Worm (Caenorhabditis elegans) whole organism, L4 larva: ENCODE data around the gene C05E11.6.

ENCODE experiments used
- F10B5.3 ChIP-seq: sonication (generic microtip); optimal IDR thresholded peaks from 2 replicates; lab custom pipeline; 2016; ENCODE audit warnings: mild to moderate bottlenecking, missing genetic modification characterization, missing compliant biosample characterization
- T26A8.4 ChIP-seq: fragments of 200-800 bp; sonication (Bioruptor generic); IDR thresholded peaks from 2 replicates; pipeline ENCODE4 v1.3.6; 2022; ENCODE audit warnings: missing genetic modification characterization, missing compliant biosample characterization
- Y75B8A.6 ChIP-seq: fragments of 200-800 bp; sonication (Bioruptor generic); IDR thresholded peaks from 2 replicates; pipeline ENCODE4 v1.3.6; 2022; ENCODE audit warnings: missing genetic modification reagents, missing genetic modification characterization, missing compliant biosample characterization
- ZK337.2 ChIP-seq: fragments of 200-800 bp; sonication (Bioruptor generic); IDR thresholded peaks from 2 replicates; pipeline ENCODE4 v1.3.6; 2022; ENCODE audit warnings: missing genetic modification reagents, missing genetic modification characterization, missing compliant biosample characterization
- ZK546.5 ChIP-seq, 2 experiments: sonication (generic microtip); optimal IDR thresholded peaks; 2 replicates each; lab custom pipeline; 2017; ENCODE audit warnings: missing biosample characterization in 2 of 2, missing genetic modification characterization in 2 of 2
- aly-2 ChIP-seq: sonication (generic microtip); optimal IDR thresholded peaks from 2 replicates; lab custom pipeline; 2018; ENCODE audit warnings: missing biosample characterization, missing genetic modification characterization
- ceh-28 ChIP-seq: fragments of 150-350 bp; optimal IDR thresholded peaks from 2 replicates; lab custom pipeline; 2014; ENCODE audit warnings: missing biosample characterization, missing genetic modification reagents, missing genetic modification characterization
- ceh-44 ChIP-seq: fragments of 200-800 bp; sonication (Bioruptor generic); IDR thresholded peaks from 2 replicates; pipeline ENCODE4 v1.3.6; 2022; ENCODE audit warnings: missing genetic modification reagents, missing genetic modification characterization, missing compliant biosample characterization
- ceh-62 ChIP-seq: sonication (generic microtip); optimal IDR thresholded peaks from 2 replicates; lab custom pipeline; 2017; ENCODE audit warnings: missing biosample characterization, missing genetic modification characterization
- ceh-82 ChIP-seq: sonication (generic microtip); optimal IDR thresholded peaks from 2 replicates; lab custom pipeline; 2017; ENCODE audit warnings: missing biosample characterization, missing genetic modification characterization
- ces-1 ChIP-seq: fragments of 150-350 bp; sonication (generic microtip); optimal IDR thresholded peaks from 4 replicates; lab custom pipeline; 2014; ENCODE audit warnings: missing biosample characterization, missing genetic modification reagents, missing genetic modification characterization
- cey-2 ChIP-seq: sonication (generic microtip); optimal IDR thresholded peaks from 3 replicates; lab custom pipeline; 2017; ENCODE audit warnings: missing genetic modification characterization, mild to moderate bottlenecking, missing compliant biosample characterization, antibody characterized with exemption, borderline replicate concordance; ENCODE audit not compliant: insufficient read depth
- ctbp-1 ChIP-seq: fragments of 200-800 bp; sonication (Bioruptor generic); IDR thresholded peaks from 2 replicates; pipeline ENCODE4 v1.3.6; 2022; ENCODE audit warnings: missing genetic modification reagents, missing genetic modification characterization, missing compliant biosample characterization
- daf-12 ChIP-seq: fragments of 150-350 bp; optimal IDR thresholded peaks from 2 replicates; lab custom pipeline; 2014; ENCODE audit warnings: missing biosample characterization, missing genetic modification reagents, missing genetic modification characterization
- daf-8 ChIP-seq: fragments of 200-800 bp; sonication (Bioruptor generic); IDR thresholded peaks from 2 replicates; pipeline ENCODE4 v1.3.6; 2022; ENCODE audit warnings: missing genetic modification characterization, missing compliant biosample characterization
- dmd-6 ChIP-seq: fragments of 200-800 bp; sonication (Bioruptor generic); IDR thresholded peaks from 2 replicates; pipeline ENCODE4 v1.3.6; 2022; ENCODE audit warnings: missing genetic modification reagents, missing genetic modification characterization, missing compliant biosample characterization
- dmd-8 ChIP-seq: fragments of 200-800 bp; sonication (Bioruptor generic); IDR thresholded peaks from 2 replicates; pipeline ENCODE4 v1.3.6; 2022; ENCODE audit warnings: missing genetic modification characterization, missing compliant biosample characterization
- dve-1 ChIP-seq: sonication (generic microtip); optimal IDR thresholded peaks from 2 replicates; lab custom pipeline; 2017; ENCODE audit warnings: antibody characterized with exemption, mild to moderate bottlenecking, missing genetic modification characterization, missing compliant biosample characterization; ENCODE audit not compliant: insufficient read depth
- fkh-10 ChIP-seq: fragments of 150-350 bp; optimal IDR thresholded peaks from 2 replicates; lab custom pipeline; 2014; ENCODE audit warnings: missing biosample characterization, missing genetic modification reagents, missing genetic modification characterization
- hlh-11 ChIP-seq: fragments of 200-800 bp; sonication (Bioruptor generic); optimal IDR thresholded peaks from 2 replicates; lab custom pipeline; 2018; ENCODE audit warnings: mild to moderate bottlenecking, missing genetic modification characterization, missing compliant biosample characterization
- hlh-30 ChIP-seq: sonication (generic microtip); optimal IDR thresholded peaks from 2 replicates; lab custom pipeline; 2017; ENCODE audit warnings: antibody characterized with exemption, mild to moderate bottlenecking, missing genetic modification characterization, missing compliant biosample characterization; ENCODE audit not compliant: insufficient read depth
- lin-1 ChIP-seq: fragments of 200-800 bp; sonication (Bioruptor generic); IDR thresholded peaks from 2 replicates; pipeline ENCODE4 v1.3.6; 2022; ENCODE audit warnings: missing genetic modification reagents, missing genetic modification characterization, missing compliant biosample characterization
- lin-38 ChIP-seq: fragments of 200-800 bp; sonication (Bioruptor generic); IDR thresholded peaks from 2 replicates; pipeline ENCODE4 v1.3.6; 2022; ENCODE audit warnings: missing genetic modification reagents, missing genetic modification characterization, missing compliant biosample characterization
- lir-3 ChIP-seq: sonication (generic microtip); optimal IDR thresholded peaks from 2 replicates; lab custom pipeline; 2016; ENCODE audit warnings: mild to moderate bottlenecking, missing genetic modification characterization, missing compliant biosample characterization
- madf-5 ChIP-seq, 2 experiments: fragments of 200-800 bp; sonication (Bioruptor generic); IDR thresholded peaks; 2 replicates each; pipeline ENCODE4 v1.3.6; 2022; ENCODE audit warnings: missing compliant biosample characterization in 2 of 2, missing genetic modification characterization in 2 of 2
- mdl-1 ChIP-seq, 2 experiments: fragments of 150-350 bp in 1 of 2; sonication (generic microtip) in 1 of 2; optimal IDR thresholded peaks; 2 replicates each; lab custom pipeline; 2014 to 2017; ENCODE audit warnings: missing biosample characterization in 2 of 2, missing genetic modification characterization in 2 of 2
- mdt-29 ChIP-seq: fragments of 200-800 bp; sonication (Bioruptor generic); IDR thresholded peaks from 2 replicates; pipeline ENCODE4 v1.3.6; 2022; ENCODE audit warnings: missing genetic modification reagents, missing genetic modification characterization, missing compliant biosample characterization
- mep-1 ChIP-seq: fragments of 150-350 bp; sonication (generic microtip); optimal IDR thresholded peaks from 3 replicates; lab custom pipeline; 2014; ENCODE audit warnings: missing biosample characterization, missing genetic modification characterization
- mxl-3 ChIP-seq: fragments of 200-800 bp; sonication (Bioruptor generic); optimal IDR thresholded peaks from 2 replicates; lab custom pipeline; 2018; ENCODE audit warnings: mild to moderate bottlenecking, missing genetic modification characterization, missing compliant biosample characterization
- nhr-11 ChIP-seq: fragments of 150-350 bp; optimal IDR thresholded peaks from 2 replicates; lab custom pipeline; 2014; ENCODE audit warnings: missing biosample characterization, missing genetic modification characterization
- nhr-111 ChIP-seq: fragments of 200-800 bp; sonication (Bioruptor generic); optimal IDR thresholded peaks from 2 replicates; lab custom pipeline; 2018; ENCODE audit warnings: mild to moderate bottlenecking, missing genetic modification characterization, missing compliant biosample characterization
- nhr-25 ChIP-seq: sonication (generic microtip); optimal IDR thresholded peaks from 2 replicates; lab custom pipeline; 2017; ENCODE audit warnings: missing genetic modification characterization, mild to moderate bottlenecking, missing compliant biosample characterization, antibody characterized with exemption, moderate library complexity, borderline replicate concordance; ENCODE audit not compliant: insufficient read depth
- nhr-28 ChIP-seq: fragments of 150-350 bp; optimal IDR thresholded peaks from 2 replicates; lab custom pipeline; 2014; ENCODE audit warnings: missing biosample characterization, missing genetic modification characterization
- nhr-42 ChIP-seq: fragments of 200-800 bp; sonication (Bioruptor generic); IDR thresholded peaks from 2 replicates; pipeline ENCODE4 v1.3.6; 2022; ENCODE audit warnings: missing genetic modification characterization, missing compliant biosample characterization
- nhr-48 ChIP-seq: sonication (generic microtip); optimal IDR thresholded peaks from 2 replicates; lab custom pipeline; 2016; ENCODE audit warnings: mild to moderate bottlenecking, missing genetic modification characterization, missing compliant biosample characterization
- rbr-2 ChIP-seq: sonication (generic microtip); optimal IDR thresholded peaks from 2 replicates; lab custom pipeline; 2016; ENCODE audit warnings: missing genotype, missing genetic modification characterization, missing compliant biosample characterization
- saeg-2 ChIP-seq: fragments of 200-800 bp; sonication (Bioruptor generic); IDR thresholded peaks from 2 replicates; pipeline ENCODE4 v1.3.6; 2022; ENCODE audit warnings: missing genetic modification reagents, missing genetic modification characterization, missing compliant biosample characterization
- sdz-12 ChIP-seq: fragments of 200-800 bp; sonication (Bioruptor generic); optimal IDR thresholded peaks from 2 replicates; lab custom pipeline; 2018; ENCODE audit warnings: mild to moderate bottlenecking, missing genetic modification characterization, missing compliant biosample characterization
- snpc-1.2 ChIP-seq: fragments of 200-800 bp; sonication (Bioruptor generic); IDR thresholded peaks from 2 replicates; pipeline ENCODE4 v1.3.6; 2022; ENCODE audit warnings: missing genetic modification reagents, missing genetic modification characterization, missing compliant biosample characterization
- snpc-4 ChIP-seq: fragments of 150-350 bp; optimal IDR thresholded peaks from 2 replicates; lab custom pipeline; 2014; ENCODE audit warnings: missing biosample characterization, missing genetic modification characterization
- spr-3 ChIP-seq: fragments of 200-800 bp; sonication (Bioruptor generic); optimal IDR thresholded peaks from 2 replicates; lab custom pipeline; 2018; ENCODE audit warnings: mild to moderate bottlenecking, missing genetic modification characterization, missing compliant biosample characterization
- tra-1 ChIP-seq: fragments of 200-800 bp; sonication (Bioruptor generic); IDR thresholded peaks from 2 replicates; pipeline ENCODE4 v1.3.6; 2022; ENCODE audit warnings: missing genetic modification reagents, missing genetic modification characterization, missing compliant biosample characterization
- unc-130 ChIP-seq: sonication (generic microtip); optimal IDR thresholded peaks from 2 replicates; lab custom pipeline; 2016; ENCODE audit warnings: missing genetic modification reagents, missing genetic modification characterization, missing compliant biosample characterization
- unc-62 ChIP-seq, 3 experiments: fragments of 150-350 bp in 1 of 3; sonication (generic microtip); optimal IDR thresholded peaks in 2 of 3; peaks in 1 of 3; 1 replicate in 1 of 3; 2 replicates in 2 of 3; lab custom pipeline; 2014 to 2017; ENCODE audit warnings: missing biosample characterization in 3 of 3, missing genetic modification characterization in 3 of 3, missing genetic modification reagents in 3 of 3, missing genotype in 1 of 3
- vab-7 ChIP-seq: fragments of 200-800 bp; sonication (Bioruptor generic); IDR thresholded peaks from 2 replicates; pipeline ENCODE4 v1.3.6; 2022; ENCODE audit warnings: missing genetic modification reagents, missing genetic modification characterization, missing compliant biosample characterization
- zag-1 ChIP-seq: fragments of 150-350 bp; optimal IDR thresholded peaks from 2 replicates; lab custom pipeline; 2014; ENCODE audit warnings: missing biosample characterization, missing genetic modification characterization
- zfp-3 ChIP-seq: fragments of 200-800 bp; sonication (Bioruptor generic); conservative IDR thresholded peaks from 2 replicates; pipeline ENCODE4 v1.3.6; 2022; ENCODE audit warnings: missing genetic modification reagents, missing genetic modification characterization, missing compliant biosample characterization

Gene C05E11.6

ce11 chrX:4530426-4531044 is 31.4 kb upstream of the C05E11.6 start (continued):
- TF ChIP-seq nhr-48 = peak; percentile 24
- no peak for TF ChIP-seq nhr-42 (GFP tag; lab: Robert Waterston, UW)
- TF ChIP-seq dmd-6 (GFP tag; lab: Robert Waterston, UW) = peak; percentile 84
- TF ChIP-seq dmd-8 (GFP tag; lab: Robert Waterston, UW) = no peak
- TF ChIP-seq rbr-2 (tag; lab: Kevin White, UChicago) = no peak
- no peak for TF ChIP-seq snpc-4 (tag; lab: Kevin White, UChicago)
- TF ChIP-seq ceh-44 (GFP tag; lab: Robert Waterston, UW) = no peak
- TF ChIP-seq dve-1 (tag; lab: Kevin White, UChicago) = peak; percentile 71
- peak in 1 of 2 experiments; percentile 57 for TF ChIP-seq unc-62 (GFP tag; optimal IDR thresholded peaks at IDR 0.05 in 1 of 2; lab: Kevin White, UChicago)
- no peak for TF ChIP-seq unc-62 (tag; optimal IDR thresholded peaks at IDR 0.05; lab: Kevin White, UChicago)
- no peak for TF ChIP-seq unc-130 (GFP tag; lab: Kevin White, UChicago)
- no peak for TF ChIP-seq zag-1
- TF ChIP-seq fkh-10 (GFP tag; lab: Kevin White, UChicago) = no peak
- TF ChIP-seq nhr-25 (tag; lab: Kevin White, UChicago) = no peak
- no peak for TF ChIP-seq snpc-1.2 (GFP tag; lab: Robert Waterston, UW)
- TF ChIP-seq mxl-3 (GFP tag; lab: Kevin White, UChicago) = no peak
- TF ChIP-seq vab-7 (GFP tag; lab: Robert Waterston, UW) = no peak
- TF ChIP-seq nhr-28 (tag; lab: Kevin White, UChicago) = peak; percentile 75
- TF ChIP-seq sdz-12 (GFP tag; lab: Kevin White, UChicago) = no peak
- no peak for TF ChIP-seq spr-3 (GFP tag; lab: Kevin White, UChicago)
- no peak for TF ChIP-seq saeg-2
- TF ChIP-seq lir-3 = no peak
- no peak for TF ChIP-seq ceh-82 (tag; lab: Kevin White, UChicago)
- TF ChIP-seq nhr-111 (GFP tag; lab: Kevin White, UChicago) = no peak
- no peak for TF ChIP-seq cey-2 (tag; lab: Kevin White, UChicago)
- TF ChIP-seq mdl-1 (tag; optimal IDR thresholded peaks at IDR 0.05; lab: Kevin White, UChicago) = peak in 1 of 2 experiments; percentile 65
- no peak for TF ChIP-seq T26A8.4
- no peak for TF ChIP-seq nhr-11 (tag; lab: Kevin White, UChicago)
- TF ChIP-seq hlh-11 (tag; lab: Kevin White, UChicago) = peak; percentile 59
- no peak for TF ChIP-seq aly-2 (tag; lab: Kevin White, UChicago)

DNA sequence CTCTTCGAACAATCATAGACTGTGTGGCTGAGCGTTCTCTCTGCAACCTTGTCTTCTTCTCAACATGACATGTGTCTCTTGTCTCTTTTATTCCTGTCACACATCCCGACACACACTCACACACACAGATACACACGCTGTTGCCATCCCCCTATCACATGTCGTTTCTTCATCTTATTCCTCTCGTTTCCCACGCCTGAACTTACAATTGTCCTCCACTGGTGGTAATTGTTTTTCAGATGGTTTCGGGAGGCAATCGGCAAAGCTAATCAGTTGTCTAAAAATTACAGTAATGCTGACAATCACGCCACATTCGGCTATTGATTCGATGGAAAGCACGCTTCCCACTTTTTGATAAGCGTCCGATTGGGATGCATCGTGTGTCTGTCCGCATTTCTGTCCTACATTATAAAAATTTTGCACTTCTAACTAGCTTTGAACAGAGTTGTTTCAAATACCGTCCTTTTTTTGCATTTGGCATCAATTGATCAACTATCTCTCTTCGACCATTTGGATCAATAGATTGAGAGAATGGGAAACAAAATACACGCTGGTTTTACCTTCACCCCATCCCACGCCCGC is 29.7 kb upstream of the C05E11.6 start, which contains the start of gene nhr-35:
TSS of gene nhr-35 (plus strand) at position 532 of the 582 bp plus-strand sequence.
- peak; percentile 73 for TF ChIP-seq mep-1 (tag; lab: Kevin White, UChicago)
- no peak for TF ChIP-seq unc-130 (GFP tag; lab: Kevin White, UChicago)
- TF ChIP-seq daf-12 (tag; lab: Kevin White, UChicago) = no peak
- no peak for TF ChIP-seq ces-1 (GFP tag; lab: Kevin White, UChicago)
- no peak for TF ChIP-seq ctbp-1
- TF ChIP-seq ZK337.2 (GFP tag; lab: Robert Waterston, UW) = no peak
- no peak for TF ChIP-seq madf-5 (GFP tag; IDR thresholded peaks at IDR 0.05; lab: Robert Waterston, UW)
- TF ChIP-seq nhr-11 (tag; lab: Kevin White, UChicago) = peak; percentile 70
- peak; percentile 66; the same call in 1 of the 2 replicates for TF ChIP-seq nhr-42 (GFP tag; lab: Robert Waterston, UW)
- TF ChIP-seq ceh-28 (tag; lab: Kevin White, UChicago) = no peak
- no peak for TF ChIP-seq zfp-3 (GFP tag; lab: Robert Waterston, UW)
- TF ChIP-seq ceh-62 (tag; lab: Kevin White, UChicago) = no peak
- TF ChIP-seq ZK546.5 (tag; optimal IDR thresholded peaks at IDR 0.05; lab: Kevin White, UChicago) = no peak
- peak; percentile 73; the same call in 1 of the 2 replicates for TF ChIP-seq mdt-29 (GFP tag; lab: Robert Waterston, UW)
- peak; percentile 99 for TF ChIP-seq hlh-30 (tag; lab: Kevin White, UChicago)
- TF ChIP-seq lin-38 = peak; percentile 36; the same call in 1 of the 2 replicates
- no peak for TF ChIP-seq daf-8 (GFP tag; lab: Robert Waterston, UW)
- TF ChIP-seq saeg-2 = peak; percentile 75
- peak; percentile 81; the same call in 1 of the 2 replicates for TF ChIP-seq lin-1 (GFP tag; lab: Robert Waterston, UW)
- peak; percentile 97 for TF ChIP-seq nhr-28 (tag; lab: Kevin White, UChicago)
- peak; percentile 93 for TF ChIP-seq tra-1 (GFP tag; lab: Robert Waterston, UW)
- no peak for TF ChIP-seq F10B5.3 (tag; lab: Kevin White, UChicago)
- no peak for TF ChIP-seq snpc-4 (tag; lab: Kevin White, UChicago)
- TF ChIP-seq Y75B8A.6 = no peak
